Worm (Caenorhabditis elegans): ENCODE data around the gene lec-5.
A peak's percentile ranks its signal among the peaks of the same experiment; 100 is the strongest.
"Not testable (repeated sequence)": the region's sequence is repeated elsewhere in the genome, so short reads cannot be mapped to it uniquely, and the experiment has no call there.

lec-5 gene

ce11 chrII:5841053-5841547, at the start of gene lec-5:
Gene lec-5, minus strand, starts transcription at chrII:5841103.
- peak; percentile 75 for TF ChIP-seq unc-120 (tag; optimal IDR thresholded peaks at IDR 0.05; ENCODE audit: poor library complexity, severe bottlenecking)
- peak; percentile 58 for TF ChIP-seq mab-5 (tag; optimal IDR thresholded peaks at IDR 0.05)
- peak; percentile 76 for TF ChIP-seq unc-62 (GFP tag; optimal IDR thresholded peaks at IDR 0.05)
- peak; percentile 55 for TF ChIP-seq hlh-1 (tag; optimal IDR thresholded peaks at IDR 0.05)
- no peak for TF ChIP-seq sptf-1 (tag; optimal IDR thresholded peaks at IDR 0.05)
- no peak for TF ChIP-seq ham-2 (GFP tag; optimal IDR thresholded peaks at IDR 0.05)
- no peak for TF ChIP-seq tbx-8 (GFP tag; optimal IDR thresholded peaks at IDR 0.05)
- TF ChIP-seq elt-3 (tag; optimal IDR thresholded peaks at IDR 0.05), result no peak

- TF ChIP-seq pha-4 (tag; optimal IDR thresholded peaks at IDR 0.05), result no peak
- no peak for TF ChIP-seq nhr-28 (tag; optimal IDR thresholded peaks at IDR 0.05)
- TF ChIP-seq lin-32 (GFP tag; optimal IDR thresholded peaks at IDR 0.05), result no peak
- TF ChIP-seq drap-1 (GFP tag; optimal IDR thresholded peaks at IDR 0.05), result no peak
- TF ChIP-seq ceh-43 (GFP tag; optimal IDR thresholded peaks at IDR 0.05), result no peak
- TF ChIP-seq lin-13 (tag; optimal IDR thresholded peaks at IDR 0.05), result no peak
Measured at ce11 chrII:5889417-5890139, 48.7 kb upstream of the lec-5 start.

- TF ChIP-seq ham-2 (GFP tag; optimal IDR thresholded peaks at IDR 0.05), result no peak
- peak; percentile 30 for TF ChIP-seq nhr-237 (tag; optimal IDR thresholded peaks at IDR 0.05)
Measured at ce11 chrII:5885966-5886621, 45.2 kb upstream of the lec-5 start.

- TF ChIP-seq ztf-11 (tag; optimal IDR thresholded peaks at IDR 0.05), result no peak
- TF ChIP-seq bed-3 (GFP tag; optimal IDR thresholded peaks at IDR 0.05), result no peak
- no peak for TF ChIP-seq cnd-1 (tag; optimal IDR thresholded peaks at IDR 0.05)
- TF ChIP-seq snpc-4 (tag; optimal IDR thresholded peaks at IDR 0.05), result no peak
- TF ChIP-seq sptf-1 (tag; optimal IDR thresholded peaks at IDR 0.05), result no peak
- TF ChIP-seq ceh-43 (GFP tag; optimal IDR thresholded peaks at IDR 0.05), result no peak
- no peak for TF ChIP-seq lin-13 (tag; optimal IDR thresholded peaks at IDR 0.05)
- no peak for TF ChIP-seq ceh-39 (tag; optimal IDR thresholded peaks at IDR 0.05)
Measured at ce11 chrII:5884252-5884651, 43.3 kb upstream of the lec-5 start, which contains the start of gene rfip-1. Gene rfip-1, plus strand, starts transcription at chrII:5884552.

- no peak for TF ChIP-seq unc-62 (GFP tag; optimal IDR thresholded peaks at IDR 0.05)
- TF ChIP-seq zip-8 (tag; optimal IDR thresholded peaks at IDR 0.05), result no peak
- TF ChIP-seq nhr-237 (tag; optimal IDR thresholded peaks at IDR 0.05), result no peak
- TF ChIP-seq ceh-39 (tag; optimal IDR thresholded peaks at IDR 0.05), result no peak
- TF ChIP-seq mls-2 (tag; optimal IDR thresholded peaks at IDR 0.05), result peak; percentile 23
- TF ChIP-seq lin-13 (tag; optimal IDR thresholded peaks at IDR 0.05), result no peak
- no peak for TF ChIP-seq ceh-43 (GFP tag; optimal IDR thresholded peaks at IDR 0.05)
Measured at ce11 chrII:5880677-5881076, 39.8 kb upstream of the lec-5 start.

- TF ChIP-seq unc-39, lsy-2, snpc-4 (tag; optimal IDR thresholded peaks at IDR 0.05): not testable (repeated sequence)
Measured at ce11 chrII:5876511-5876910, 35.6 kb upstream of the lec-5 start, which contains the start of gene F55C12.2. Gene F55C12.2, plus strand, starts transcription at chrII:5876811.

ce11 chrII:5876053-5876452, 35.1 kb upstream of the lec-5 start, which contains the start of gene F55C12.6:
Gene F55C12.6, minus strand, starts transcription at chrII:5876153.
- TF ChIP-seq ces-1 (GFP tag; optimal IDR thresholded peaks at IDR 0.05), result no peak
